Worm (Caenorhabditis elegans) whole organism, midembryonic: ENCODE data around the gene E03H12.4.

Experiments
- T22C8.4 ChIP-seq: fragments of 200-800 bp; sonication (Bioruptor generic); IDR thresholded peaks from 2 replicates; pipeline ENCODE4 v1.3.6; 2022; ENCODE audit warnings: missing genetic modification characterization, missing compliant biosample characterization
- cog-1 ChIP-seq: sonication (generic microtip); optimal IDR thresholded peaks from 2 replicates; lab custom pipeline; 2016; ENCODE audit warnings: missing genetic modification characterization, missing compliant biosample characterization
- flt-1 ChIP-seq: fragments of 200-800 bp; sonication (Bioruptor generic); IDR thresholded peaks from 2 replicates; pipeline ENCODE4 v1.3.6; 2022; ENCODE audit warnings: missing genetic modification characterization, missing compliant biosample characterization
- klf-2 ChIP-seq: fragments of 200-800 bp; sonication (Bioruptor generic); conservative IDR thresholded peaks from 2 replicates; pipeline ENCODE4 v1.3.6; 2022; ENCODE audit warnings: missing genetic modification reagents, missing genetic modification characterization, missing compliant biosample characterization
- med-1 ChIP-seq: sonication (generic microtip); optimal IDR thresholded peaks from 2 replicates; lab custom pipeline; 2017; ENCODE audit warnings: missing genetic modification characterization, mild to moderate bottlenecking, missing compliant biosample characterization, antibody characterized with exemption, missing genetic modification reagents; ENCODE audit not compliant: insufficient read depth
- ref-1 ChIP-seq: fragments of 200-800 bp; sonication (Bioruptor generic); conservative IDR thresholded peaks from 2 replicates; pipeline ENCODE4 v1.3.6; 2022; ENCODE audit warnings: missing genetic modification reagents, missing genetic modification characterization, missing compliant biosample characterization
- tab-1 ChIP-seq: fragments of 200-800 bp; sonication (Bioruptor generic); IDR thresholded peaks from 2 replicates; pipeline ENCODE4 v1.3.6; 2022; ENCODE audit warnings: missing genetic modification characterization, missing compliant biosample characterization
- ztf-23 ChIP-seq: fragments of 200-800 bp; sonication (Bioruptor generic); IDR thresholded peaks from 2 replicates; pipeline ENCODE4 v1.3.6; 2022; ENCODE audit warnings: missing genetic modification reagents, missing genetic modification characterization, missing compliant biosample characterization
- ztf-29 ChIP-seq: fragments of 200-800 bp; sonication (Bioruptor generic); IDR thresholded peaks from 2 replicates; pipeline ENCODE4 v1.3.6; 2022; ENCODE audit warnings: missing genetic modification reagents, missing genetic modification characterization, missing compliant biosample characterization

- TF ChIP-seq tab-1 (GFP tag; lab: Robert Waterston, UW) (no peak), flt-1 (GFP tag; lab: Robert Waterston, UW) (no peak), klf-2 (GFP tag; lab: Robert Waterston, UW) (no peak), med-1 (no peak), ztf-29 (GFP tag; lab: Robert Waterston, UW) (no peak), cog-1 (tag; lab: Kevin White, UChicago) (no peak), ztf-23 (GFP tag; lab: Robert Waterston, UW) (no peak), ref-1 (GFP tag; lab: Robert Waterston, UW) (no peak), T22C8.4 (GFP tag; lab: Robert Waterston, UW) (no peak)
Observed at ce11 chrIV:5025646-5026045, 43.2 kb downstream of the E03H12.4 start, which contains the start of gene C09B9.85.
